Worm (Caenorhabditis elegans): ENCODE data around the gene C14A11.9.

The C14A11.9 gene

DNA sequence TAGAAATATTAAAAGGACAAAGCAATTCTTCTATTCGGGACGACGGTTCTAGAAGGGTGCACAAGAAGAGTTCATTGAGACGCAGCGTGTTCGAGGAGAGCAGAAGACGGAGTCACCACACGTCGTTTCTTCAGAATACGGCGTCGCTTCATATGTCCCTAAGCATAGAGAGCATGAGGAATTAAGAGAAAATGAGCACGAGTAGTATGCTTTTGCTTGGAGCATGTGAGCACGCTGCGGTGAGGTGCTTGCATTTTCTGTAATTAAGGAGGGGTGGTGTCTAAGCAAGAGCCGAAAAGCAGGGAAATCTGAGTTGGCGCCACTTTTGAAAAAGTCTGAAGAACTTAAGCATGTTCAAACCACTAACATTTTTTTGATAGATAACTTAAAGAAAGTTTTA is 2.0 kb downstream of the C14A11.9 start, which contains the start of gene C14A11.5:
Gene C14A11.5 (minus strand): TSS at position 139 of the 400 bp plus-strand sequence.
- no peak for TF ChIP-seq nhr-2 (tag; optimal IDR thresholded peaks at IDR 0.05)
- no peak for TF ChIP-seq tbx-8 (GFP tag; optimal IDR thresholded peaks at IDR 0.05)
- no peak for TF ChIP-seq elt-3 (tag; optimal IDR thresholded peaks at IDR 0.05)
- TF ChIP-seq sptf-1 (tag; optimal IDR thresholded peaks at IDR 0.05), result peak; percentile 25
- TF ChIP-seq ces-1 (GFP tag; optimal IDR thresholded peaks at IDR 0.05), result peak; percentile 23
- TF ChIP-seq pha-4 (tag; optimal IDR thresholded peaks at IDR 0.05), result no peak
- no peak for TF ChIP-seq nhr-237 (tag; optimal IDR thresholded peaks at IDR 0.05)

DNA sequence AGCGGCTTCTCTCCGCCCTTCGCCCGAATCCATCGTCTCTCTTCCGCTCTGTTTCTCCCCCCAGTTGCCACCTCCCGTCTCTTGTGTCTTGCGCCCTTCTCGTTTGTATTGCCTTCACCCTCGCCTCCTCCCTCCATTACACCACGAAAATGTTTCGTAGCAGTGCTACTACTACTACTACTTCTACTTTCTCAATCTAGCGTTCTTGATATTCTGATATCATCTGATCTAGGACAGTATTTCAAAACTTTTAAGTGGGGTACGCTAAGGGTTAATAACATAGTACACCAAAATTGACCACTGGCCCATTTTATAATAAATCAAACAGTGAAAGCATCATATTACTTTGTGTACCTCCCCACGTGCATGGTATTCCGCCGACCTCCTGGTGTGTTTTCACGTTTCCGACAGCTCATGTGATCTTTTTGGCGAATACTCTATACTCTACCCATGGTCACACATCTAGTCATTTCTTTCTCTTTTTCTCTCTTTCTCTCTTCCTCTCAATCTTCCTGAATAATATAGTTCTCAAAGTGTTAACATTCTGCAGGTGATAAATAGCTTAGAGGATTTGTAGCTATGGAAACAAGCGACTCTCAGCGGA is 6.8 kb downstream of the C14A11.9 start, which contains the start of gene C14A11.2:
Gene C14A11.2 (plus strand): TSS at position 551 of the 604 bp plus-strand sequence.
- peak; percentile 1 for TF ChIP-seq blmp-1 (tag; optimal IDR thresholded peaks at IDR 0.05)
- no peak for TF ChIP-seq M03D4.4 (tag; optimal IDR thresholded peaks at IDR 0.05)

DNA sequence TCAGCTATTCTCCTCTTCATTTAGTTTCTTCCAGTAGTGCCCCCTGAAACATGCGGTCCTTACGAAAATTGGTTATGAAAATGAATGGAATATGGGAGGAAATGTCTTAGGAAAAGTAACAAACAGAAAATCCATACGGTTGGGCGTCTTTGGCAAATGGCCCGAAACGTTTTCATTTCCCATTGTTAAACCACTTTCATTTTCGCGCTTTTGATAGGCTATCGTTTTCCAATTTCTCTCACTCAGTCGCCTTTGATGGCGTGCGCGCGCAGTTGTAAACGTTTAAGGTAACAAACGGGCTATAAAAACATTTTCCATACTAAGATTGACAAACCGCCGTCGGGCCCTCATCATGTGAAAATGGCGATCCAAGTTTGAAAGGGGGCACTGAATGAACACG is 14.4 kb downstream of the C14A11.9 start:
- no peak for TF ChIP-seq lsy-2 (tag; optimal IDR thresholded peaks at IDR 0.05)
- TF ChIP-seq blmp-1 (tag; optimal IDR thresholded peaks at IDR 0.05), result peak; percentile 18
- no peak for TF ChIP-seq mls-2 (tag; optimal IDR thresholded peaks at IDR 0.05)

DNA sequence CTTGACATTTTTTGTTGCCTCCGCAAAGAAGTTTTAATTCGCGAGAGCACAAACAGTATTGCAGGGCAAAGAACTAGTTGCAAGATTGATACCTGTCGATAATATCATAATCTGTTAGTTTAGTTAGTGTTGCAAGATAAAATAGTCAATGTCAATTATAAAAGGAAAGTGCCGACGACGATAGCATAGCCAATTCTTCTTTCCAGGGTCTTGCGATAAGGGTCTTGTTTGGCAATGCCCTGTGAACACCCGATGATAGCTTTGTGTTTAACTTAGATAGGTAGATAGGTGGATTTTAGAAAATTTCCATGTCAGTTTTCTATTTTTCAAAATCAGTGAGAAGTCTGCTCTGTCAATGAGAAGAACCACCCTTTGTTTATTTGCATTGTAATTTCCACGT is 15.1 kb downstream of the C14A11.9 start:
- TF ChIP-seq blmp-1 (tag; optimal IDR thresholded peaks at IDR 0.05), result no peak
- no peak for TF ChIP-seq nhr-237 (tag; optimal IDR thresholded peaks at IDR 0.05)
- TF ChIP-seq unc-39 (tag; optimal IDR thresholded peaks at IDR 0.05), result no peak
- no peak for TF ChIP-seq unc-62 (GFP tag; optimal IDR thresholded peaks at IDR 0.05)
- no peak for TF ChIP-seq zip-8 (tag; optimal IDR thresholded peaks at IDR 0.05)
- TF ChIP-seq sem-2 (GFP tag; optimal IDR thresholded peaks at IDR 0.05), result no peak
- no peak for TF ChIP-seq flh-1 (GFP tag; optimal IDR thresholded peaks at IDR 0.05)
- no peak for TF ChIP-seq ces-1 (GFP tag; optimal IDR thresholded peaks at IDR 0.05)
- TF ChIP-seq ceh-43 (GFP tag; optimal IDR thresholded peaks at IDR 0.05), result no peak
- TF ChIP-seq mep-1 (tag; optimal IDR thresholded peaks at IDR 0.05), result no peak
- TF ChIP-seq nhr-28 (tag; optimal IDR thresholded peaks at IDR 0.05), result no peak
- TF ChIP-seq cnd-1 (tag; optimal IDR thresholded peaks at IDR 0.05), result no peak
- no peak for TF ChIP-seq lin-13 (tag; optimal IDR thresholded peaks at IDR 0.05)
- TF ChIP-seq ztf-11 (tag; optimal IDR thresholded peaks at IDR 0.05), result no peak

DNA sequence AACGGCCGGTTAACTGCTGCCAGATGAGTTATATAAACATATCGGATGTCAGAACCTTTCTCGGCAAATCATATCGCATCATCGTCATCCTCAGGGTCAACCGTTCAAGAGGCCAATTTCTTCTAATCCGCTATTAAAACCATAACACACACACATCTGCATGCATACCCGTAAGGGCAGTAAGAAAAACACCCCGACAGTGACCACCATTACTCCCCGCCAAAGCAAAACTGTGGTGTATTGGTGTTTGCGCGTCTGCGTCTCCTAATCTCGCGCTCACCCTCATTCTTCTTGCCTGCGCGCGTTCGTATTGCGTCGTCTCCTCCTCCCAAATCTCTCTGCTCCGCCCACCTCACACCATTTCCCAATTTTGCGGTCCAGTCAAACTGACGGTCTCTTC is 15.9 kb downstream of the C14A11.9 start:
- TF ChIP-seq elt-1 (tag; optimal IDR thresholded peaks at IDR 0.05; ENCODE audit: borderline replicate concordance, insufficient read depth), result peak; percentile 30
- no peak for TF ChIP-seq lin-32 (GFP tag; optimal IDR thresholded peaks at IDR 0.05)
- peak; percentile 27 for TF ChIP-seq M03D4.4 (tag; optimal IDR thresholded peaks at IDR 0.05)
- peak; percentile 17 for TF ChIP-seq ceh-43 (GFP tag; optimal IDR thresholded peaks at IDR 0.05)
- peak; percentile 97 for TF ChIP-seq nhr-2 (tag; optimal IDR thresholded peaks at IDR 0.05)
- no peak for TF ChIP-seq flh-1 (GFP tag; optimal IDR thresholded peaks at IDR 0.05)
- TF ChIP-seq unc-39 (tag; optimal IDR thresholded peaks at IDR 0.05), result no peak
- TF ChIP-seq tbx-8 (GFP tag; optimal IDR thresholded peaks at IDR 0.05), result no peak
- peak; percentile 31 for TF ChIP-seq mls-2 (tag; optimal IDR thresholded peaks at IDR 0.05)
- peak; percentile 22 for TF ChIP-seq cnd-1 (tag; optimal IDR thresholded peaks at IDR 0.05)
- peak; percentile 29 for TF ChIP-seq unc-62 (GFP tag; optimal IDR thresholded peaks at IDR 0.05)
- no peak for TF ChIP-seq pha-4 (tag; optimal IDR thresholded peaks at IDR 0.05)
- TF ChIP-seq nhr-237 (tag; optimal IDR thresholded peaks at IDR 0.05), result no peak
- no peak for TF ChIP-seq lsy-2 (tag; optimal IDR thresholded peaks at IDR 0.05)

DNA sequence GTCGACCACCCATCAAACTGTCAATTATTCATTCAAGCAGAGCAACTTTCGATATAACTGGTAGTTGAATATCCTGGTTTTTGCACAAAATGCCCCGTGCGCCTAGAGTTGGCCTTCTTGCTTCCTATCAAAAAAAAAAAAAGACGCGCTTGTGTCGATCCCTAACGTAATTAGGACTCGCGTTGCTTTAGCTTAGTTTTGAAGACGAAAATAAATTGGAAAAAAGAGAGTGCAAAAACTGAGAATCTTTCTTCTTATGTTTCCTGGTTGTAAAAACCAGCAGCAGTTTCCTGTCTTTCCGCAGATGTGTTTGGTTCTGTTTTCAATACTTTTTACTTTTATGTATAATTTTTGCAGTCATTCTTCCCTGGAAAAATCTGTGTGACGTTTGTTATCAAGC is 31.5 kb downstream of the C14A11.9 start:
- TF ChIP-seq unc-39 (tag; optimal IDR thresholded peaks at IDR 0.05) (no peak), ceh-43 (GFP tag; optimal IDR thresholded peaks at IDR 0.05) (no peak), ces-1 (GFP tag; optimal IDR thresholded peaks at IDR 0.05) (peak; percentile 66)

DNA sequence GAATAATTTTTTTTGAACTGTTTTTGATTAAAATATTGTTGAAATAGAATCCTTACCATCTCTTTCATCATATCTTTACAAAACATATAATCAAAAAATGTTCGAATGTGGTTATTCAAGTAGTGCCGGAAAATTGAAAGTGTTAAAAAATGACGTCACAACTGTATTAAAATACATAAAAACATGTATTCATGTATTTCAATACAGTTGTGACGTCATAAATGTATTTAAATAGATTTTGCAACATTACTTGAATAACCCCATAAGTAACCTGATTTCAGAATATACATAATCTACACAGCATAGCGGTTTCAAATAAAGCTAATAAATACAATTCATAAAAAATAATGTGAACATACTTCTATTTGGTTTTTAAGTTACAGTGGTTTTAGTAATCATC is 32.5 kb downstream of the C14A11.9 start:
- peak; percentile 96 for TF ChIP-seq zip-8 (tag; optimal IDR thresholded peaks at IDR 0.05)
- TF ChIP-seq ceh-43 (GFP tag; optimal IDR thresholded peaks at IDR 0.05), result no peak

DNA sequence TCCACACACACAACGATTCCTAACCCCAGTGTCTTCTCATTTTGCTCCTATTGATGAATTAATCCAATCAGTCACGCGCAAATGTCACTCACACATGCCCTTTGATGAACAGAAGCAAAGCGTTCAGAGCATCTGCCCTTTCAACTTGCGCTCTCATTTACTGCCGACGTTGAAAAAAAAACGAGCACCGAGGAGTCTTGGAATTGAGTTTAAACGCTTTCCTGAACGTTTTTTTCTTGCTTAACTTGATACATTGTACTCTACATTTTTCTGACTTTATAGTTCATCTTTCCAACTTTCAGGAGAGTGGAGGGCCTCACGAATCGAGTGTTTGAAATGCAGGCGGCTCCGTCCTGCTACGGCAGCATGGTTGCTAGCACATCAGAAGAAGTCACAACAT is 37.7 kb downstream of the C14A11.9 start, which contains the start of gene cgef-1:
Gene cgef-1 (plus strand): TSS at position 301 of the 400 bp plus-strand sequence.
- TF ChIP-seq ceh-43 (GFP tag; optimal IDR thresholded peaks at IDR 0.05) (no peak), ces-1 (GFP tag; optimal IDR thresholded peaks at IDR 0.05) (peak; percentile 75)

Data from whole organism, mixed stage, embryonic.